Worm (Caenorhabditis elegans): ENCODE data around the gene R11G11.16.

The R11G11.16 gene

DNA sequence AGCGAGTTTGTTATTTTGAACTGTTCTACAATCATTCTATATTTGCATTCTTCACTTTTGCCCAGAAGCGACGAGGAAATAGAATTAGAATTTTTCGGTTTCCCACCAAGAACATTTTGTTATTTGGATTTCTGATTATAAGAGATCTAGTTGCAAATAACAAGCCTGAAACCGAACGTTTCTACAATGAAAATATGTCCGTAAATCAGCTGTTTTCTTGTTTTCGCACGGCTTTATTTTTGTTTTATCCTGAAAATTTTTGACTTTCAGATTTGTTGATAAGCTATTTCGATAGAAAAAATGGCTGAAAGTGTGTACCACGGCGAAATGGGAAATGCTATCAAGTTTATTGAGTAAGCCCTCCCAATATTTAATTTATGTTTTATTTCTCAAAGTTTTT is 2.7 kb upstream of the R11G11.16 start, which contains the start of gene srw-108:
TSS of gene srw-108 (plus strand) at position 301 of the 400 bp plus-strand sequence.
- TF ChIP-seq ceh-30 (tag; optimal IDR thresholded peaks at IDR 0.05) (no peak), elt-2 (tag; optimal IDR thresholded peaks at IDR 0.05) (no peak), nfya-1 (tag; optimal IDR thresholded peaks at IDR 0.05) (no peak), hlh-8 (tag; optimal IDR thresholded peaks at IDR 0.05) (no peak), pqm-1 (tag; optimal IDR thresholded peaks at IDR 0.05) (no peak), eyg-1 (tag; optimal IDR thresholded peaks at IDR 0.05) (no peak), F13H6.1 (tag; optimal IDR thresholded peaks at IDR 0.05) (no peak), ama-1 (optimal IDR thresholded peaks at IDR 0.05) (no peak), fkh-10 (GFP tag; optimal IDR thresholded peaks at IDR 0.05) (no peak), che-1 (tag; optimal IDR thresholded peaks at IDR 0.05) (no peak), pros-1 (tag; optimal IDR thresholded peaks at IDR 0.05) (no peak), ceh-2 (tag; optimal IDR thresholded peaks at IDR 0.05) (no peak), odd-2 (tag; optimal IDR thresholded peaks at IDR 0.05) (no peak), ets-4 (tag; optimal IDR thresholded peaks at IDR 0.05) (no peak), nhr-11 (tag; optimal IDR thresholded peaks at IDR 0.05) (no peak), ceh-24 (tag; optimal IDR thresholded peaks at IDR 0.05) (no peak)

DNA sequence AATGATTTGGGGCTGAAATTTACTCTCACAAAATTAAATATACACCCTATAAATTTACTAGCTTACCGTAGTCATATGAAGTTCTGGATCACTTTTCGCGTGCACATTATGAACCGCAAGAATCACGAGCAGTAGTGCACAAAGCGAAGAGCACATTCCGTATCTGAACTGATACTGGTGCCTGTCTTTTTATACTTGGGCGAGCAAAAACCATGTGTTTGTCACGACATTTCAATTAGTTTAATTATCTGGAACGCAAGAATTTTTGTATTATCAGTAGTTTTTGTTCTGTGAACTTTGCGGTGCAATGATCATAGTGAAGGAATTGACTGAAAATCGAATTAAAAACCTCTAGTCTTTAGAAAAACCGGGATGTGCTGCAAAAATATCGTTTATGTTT is 882 bp downstream of the R11G11.16 start, which contains the start of gene lipl-3:
TSS of gene lipl-3 (minus strand) at position 161 of the 400 bp plus-strand sequence.
- TF ChIP-seq lin-11 (tag; optimal IDR thresholded peaks at IDR 0.05) (no peak), hlh-15 (tag; optimal IDR thresholded peaks at IDR 0.05) (no peak), ceh-9 (tag; optimal IDR thresholded peaks at IDR 0.05) (no peak), K09A11.1 (tag; optimal IDR thresholded peaks at IDR 0.05; ENCODE audit: insufficient read depth) (no peak), ceh-31 (tag; optimal IDR thresholded peaks at IDR 0.05) (no peak), ceh-45 (GFP tag; IDR thresholded peaks at IDR 0.05) (no peak), hlh-30 (tag; optimal IDR thresholded peaks at IDR 0.05; ENCODE audit: insufficient read depth) (no peak), C08G9.2 (tag; optimal IDR thresholded peaks at IDR 0.05) (no peak), gmeb-2 (tag; optimal IDR thresholded peaks at IDR 0.05) (no peak), ref-2 (tag; optimal IDR thresholded peaks at IDR 0.05) (no peak)

DNA sequence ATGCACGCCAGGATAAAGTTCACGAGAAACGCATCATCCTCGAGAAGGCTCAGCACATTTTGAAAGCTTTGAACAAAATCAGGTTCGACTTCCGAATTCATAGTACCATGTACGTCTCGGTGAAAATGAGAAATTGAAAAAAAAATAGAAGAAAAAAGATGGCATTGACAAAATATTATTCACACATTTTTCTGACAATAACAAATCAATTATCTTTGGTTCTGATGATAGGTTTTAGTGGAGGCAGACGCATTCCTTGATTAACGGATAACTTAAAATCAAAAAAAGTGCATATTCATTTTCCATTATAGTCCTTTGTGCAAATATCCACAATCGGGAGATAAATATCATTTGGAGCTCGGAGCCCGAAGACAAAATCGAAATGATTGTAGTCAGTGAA is 3.4 kb downstream of the R11G11.16 start, which contains the start of gene srw-107:
TSS of gene srw-107 (minus strand) at position 101 of the 400 bp plus-strand sequence.
- TF ChIP-seq ceh-2 (tag; optimal IDR thresholded peaks at IDR 0.05) (no peak), madf-2 (tag; optimal IDR thresholded peaks at IDR 0.05) (no peak), lin-11 (tag; optimal IDR thresholded peaks at IDR 0.05) (no peak), ceh-30 (tag; optimal IDR thresholded peaks at IDR 0.05) (no peak), ets-4 (tag; optimal IDR thresholded peaks at IDR 0.05) (no peak), unc-3 (GFP tag; conservative IDR thresholded peaks at IDR 0.05) (no peak), unc-3 (tag; optimal IDR thresholded peaks at IDR 0.05) (no peak), pha-2 (tag; optimal IDR thresholded peaks at IDR 0.05) (no peak), zip-5 (tag; optimal IDR thresholded peaks at IDR 0.05) (no peak), C38D4.7 (GFP tag; optimal IDR thresholded peaks at IDR 0.05) (no peak), ahr-1 (tag; optimal IDR thresholded peaks at IDR 0.05) (no peak), F13H6.1 (tag; optimal IDR thresholded peaks at IDR 0.05) (no peak), pha-4 (tag; optimal IDR thresholded peaks at IDR 0.05) (no peak), hlh-30 (tag; optimal IDR thresholded peaks at IDR 0.05; ENCODE audit: insufficient read depth) (no peak), hlh-15 (tag; optimal IDR thresholded peaks at IDR 0.05) (no peak), pat-9 (tag; optimal IDR thresholded peaks at IDR 0.05) (no peak), ceh-22 (tag; optimal IDR thresholded peaks at IDR 0.05) (no peak), syd-9 (tag; optimal IDR thresholded peaks at IDR 0.05) (no peak), sox-2 (GFP tag; IDR thresholded peaks at IDR 0.05) (no peak), ttx-3 (tag; optimal IDR thresholded peaks at IDR 0.05) (no peak)

All from whole organism, late embryonic.